Worm (Caenorhabditis elegans) whole organism, midembryonic: Measurements from ENCODE around the gene epg-7.

Experiments
- T22C8.4 ChIP-seq: fragments of 200-800 bp; sonication (Bioruptor generic); IDR thresholded peaks from 2 replicates; pipeline ENCODE4 v1.3.6; 2022; ENCODE audit warnings: missing genetic modification characterization, missing compliant biosample characterization
- cog-1 ChIP-seq: sonication (generic microtip); optimal IDR thresholded peaks from 2 replicates; lab custom pipeline; 2016; ENCODE audit warnings: missing genetic modification characterization, missing compliant biosample characterization
- klf-2 ChIP-seq: fragments of 200-800 bp; sonication (Bioruptor generic); conservative IDR thresholded peaks from 2 replicates; pipeline ENCODE4 v1.3.6; 2022; ENCODE audit warnings: missing genetic modification reagents, missing genetic modification characterization, missing compliant biosample characterization

DNA sequence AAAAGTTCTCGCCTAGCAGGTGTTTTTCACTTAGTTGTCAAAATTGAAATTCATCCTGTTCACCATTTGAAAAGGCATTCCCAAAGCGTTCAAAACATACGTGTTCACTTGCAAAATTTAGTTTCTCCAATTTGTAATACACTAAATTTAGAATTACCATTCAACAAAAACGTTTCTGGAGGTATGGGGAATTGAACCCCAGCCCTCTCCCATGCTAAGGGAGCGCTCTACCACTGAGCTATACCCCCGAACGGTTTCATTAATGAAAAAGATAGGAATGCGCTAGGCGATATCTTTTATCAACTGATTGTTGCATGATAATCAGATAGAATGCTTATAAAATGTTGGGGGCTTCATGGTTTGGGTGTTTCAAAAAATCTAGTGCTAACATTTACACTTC, 44.1 kb downstream of the epg-7 start:
- TF ChIP-seq cog-1 (tag; lab: Kevin White, UChicago), result no peak
- no peak for TF ChIP-seq T22C8.4 (GFP tag; lab: Robert Waterston, UW)
- no peak for TF ChIP-seq klf-2 (GFP tag; lab: Robert Waterston, UW)
